Fruit fly (Drosophila melanogaster): ENCODE data around the gene Mipp1.

Mipp1 gene

dm6 chr3L:16574307-16574946, 1.3 kb upstream of the Mipp1 start, which contains the start of gene mbf1:
TSS of gene mbf1 (plus strand) at chr3L:16574436.
- peak; percentile 32 for TF ChIP-seq CG12769 (tag; optimal IDR thresholded peaks at IDR 0.05)
- peak; percentile 89 for TF ChIP-seq sens (GFP tag)
- no peak for TF ChIP-seq Ravus (GFP tag; IDR thresholded peaks at IDR 0.05)
- peak; percentile 36 for TF ChIP-seq CG30020 (tag; optimal IDR thresholded peaks at IDR 0.05)
- 0 out of 3 replicates have a peak, but pooled peaks have one; percentile 13 for TF ChIP-seq mld (GFP tag; IDR thresholded peaks at IDR 0.05; ENCODE audit: partially characterized antibody)
- TF ChIP-seq CG10267 (tag; optimal IDR thresholded peaks at IDR 0.05): peak; percentile 48
- peak; percentile 71 for TF ChIP-seq unc-4 (GFP tag; IDR thresholded peaks at IDR 0.05; ENCODE audit: partially characterized antibody)
- peak; percentile 2 for TF ChIP-seq Mes4 (GFP tag; optimal IDR thresholded peaks at IDR 0.05)
- peak; percentile 16 for TF ChIP-seq CG34376 (GFP tag; optimal IDR thresholded peaks at IDR 0.05)
- TF ChIP-seq emc (GFP tag; optimal IDR thresholded peaks at IDR 0.05): no peak
- no peak for TF ChIP-seq CG7357 (GFP tag; IDR thresholded peaks at IDR 0.05)
- no peak for TF ChIP-seq pita (GFP tag; optimal IDR thresholded peaks at IDR 0.05)
- peak; percentile 71 for TF ChIP-seq Ets65A (GFP tag)
- peak; percentile 16 for TF ChIP-seq CG15269 (tag; optimal IDR thresholded peaks at IDR 0.05)
- TF ChIP-seq nau (GFP tag; optimal IDR thresholded peaks at IDR 0.05): no peak
- no peak for TF ChIP-seq zf30C (GFP tag; optimal IDR thresholded peaks at IDR 0.05)
- TF ChIP-seq CG18262 (tag; optimal IDR thresholded peaks at IDR 0.05): peak; percentile 5
- TF ChIP-seq zen (tag; optimal IDR thresholded peaks at IDR 0.05): peak; percentile 21
- TF ChIP-seq Scr (GFP tag; IDR thresholded peaks at IDR 0.05; ENCODE audit: partially characterized antibody): peak; percentile 66
- TF ChIP-seq slp2 (GFP tag; optimal IDR thresholded peaks at IDR 0.05): peak; percentile 20
- TF ChIP-seq CG13424 (tag; optimal IDR thresholded peaks at IDR 0.05): peak; percentile 18
- TF ChIP-seq CG14710 (tag; optimal IDR thresholded peaks at IDR 0.05): peak; percentile 78
- peak; percentile 81 for TF ChIP-seq Ets97D (GFP tag; optimal IDR thresholded peaks at IDR 0.05)
- TF ChIP-seq CG30403 (GFP tag; optimal IDR thresholded peaks at IDR 0.05): peak; percentile 27
- TF ChIP-seq Dll (GFP tag; IDR thresholded peaks at IDR 0.05; ENCODE audit: partially characterized antibody): peak; percentile 78
- peak; percentile 75 for TF ChIP-seq BEAF-32 (GFP tag; optimal IDR thresholded peaks at IDR 0.05)
- TF ChIP-seq Bteb2 (GFP tag; optimal IDR thresholded peaks at IDR 0.05): peak; percentile 6
- TF ChIP-seq CG8924 (tag; optimal IDR thresholded peaks at IDR 0.05): peak; percentile 52
- peak; percentile 59 for TF ChIP-seq MBD-R2 (GFP tag; IDR thresholded peaks at IDR 0.05)
- TF ChIP-seq CG8290 (GFP tag; optimal IDR thresholded peaks at IDR 0.05): no peak
- peak; percentile 7 to 39 for TF ChIP-seq CG8290 (tag; optimal IDR thresholded peaks at IDR 0.05)
- TF ChIP-seq CG18011 (GFP tag; optimal IDR thresholded peaks at IDR 0.05): peak; percentile 5
- TF ChIP-seq ato (GFP tag; IDR thresholded peaks at IDR 0.05; ENCODE audit: partially characterized antibody): no peak
- peak; percentile 34 for TF ChIP-seq zfh2 (GFP tag; optimal IDR thresholded peaks at IDR 0.05)
- peak; percentile 48 for TF ChIP-seq oc (tag; optimal IDR thresholded peaks at IDR 0.05)
- TF ChIP-seq Sry-δ (GFP tag; optimal IDR thresholded peaks at IDR 0.05): peak; percentile 79
- TF ChIP-seq Dp (GFP tag; optimal IDR thresholded peaks at IDR 0.05): peak; percentile 72
- TF ChIP-seq bowl (GFP tag; IDR thresholded peaks at IDR 0.05): no peak
- no peak for TF ChIP-seq CG12942 (GFP tag; optimal IDR thresholded peaks at IDR 0.05)
- peak; percentile 29; the same call in 1 of the 3 replicates for TF ChIP-seq Doc3 (GFP tag; IDR thresholded peaks at IDR 0.05; ENCODE audit: partially characterized antibody)
- peak; percentile 53 for TF ChIP-seq CG2712 (tag; optimal IDR thresholded peaks at IDR 0.05)
- TF ChIP-seq gsb (GFP tag; IDR thresholded peaks at IDR 0.05): no peak
- TF ChIP-seq trem (tag; optimal IDR thresholded peaks at IDR 0.05): peak; percentile 84
- TF ChIP-seq ind (GFP tag; optimal IDR thresholded peaks at IDR 0.05): no peak
- peak; percentile 94 for TF ChIP-seq sd (tag; optimal IDR thresholded peaks at IDR 0.05)
- TF ChIP-seq Hmr (GFP tag; optimal IDR thresholded peaks at IDR 0.05): peak; percentile 11
- TF ChIP-seq tin (GFP tag; optimal IDR thresholded peaks at IDR 0.05): peak; percentile 31
- TF ChIP-seq YL-1 (GFP tag; optimal IDR thresholded peaks at IDR 0.05): peak; percentile 91
- TF ChIP-seq Fer2 (tag; optimal IDR thresholded peaks at IDR 0.05): no peak
